Worm (Caenorhabditis elegans) whole organism, young adult: ENCODE results near the gene Y110A2AL.5.

Source experiments
- C17E4.6 ChIP-seq: fragments of 200-800 bp; sonication (Bioruptor generic); IDR thresholded peaks from 2 replicates; pipeline ENCODE4 v1.3.6; 2022; ENCODE audit warnings: missing genetic modification reagents, missing genetic modification characterization, missing compliant biosample characterization
- F10E7.11 ChIP-seq: sonication (generic microtip); optimal IDR thresholded peaks from 2 replicates; lab custom pipeline; 2017; ENCODE audit warnings: mild to moderate bottlenecking, missing genetic modification characterization, moderate library complexity, missing compliant biosample characterization
- F22D6.2 ChIP-seq: sonication (generic microtip); optimal IDR thresholded peaks from 2 replicates; lab custom pipeline; 2016; ENCODE audit warnings: mild to moderate bottlenecking, missing genetic modification characterization, missing compliant biosample characterization
- F37B4.10 ChIP-seq: fragments of 200-800 bp; sonication (Bioruptor generic); IDR thresholded peaks from 2 replicates; pipeline ENCODE4 v1.3.6; 2022; ENCODE audit warnings: missing genetic modification characterization, missing compliant biosample characterization
- F49E8.2 ChIP-seq: sonication (generic microtip); optimal IDR thresholded peaks from 3 replicates; lab custom pipeline; 2017; ENCODE audit warnings: missing genetic modification characterization, mild to moderate bottlenecking, missing compliant biosample characterization, antibody characterized with exemption, moderate library complexity; ENCODE audit not compliant: insufficient read depth
- K11D2.4 ChIP-seq: fragments of 200-800 bp; sonication (Bioruptor generic); IDR thresholded peaks from 2 replicates; pipeline ENCODE4 v1.3.6; 2022; ENCODE audit warnings: missing genetic modification reagents, missing genetic modification characterization, missing compliant biosample characterization
- T07F8.4 ChIP-seq: sonication (generic microtip); optimal IDR thresholded peaks from 2 replicates; lab custom pipeline; 2016; ENCODE audit warnings: mild to moderate bottlenecking, missing genetic modification characterization, moderate library complexity, missing compliant biosample characterization
- Y79H2A.3 ChIP-seq: fragments of 200-800 bp; sonication (Bioruptor generic); conservative IDR thresholded peaks from 2 replicates; pipeline ENCODE4 v1.3.6; 2022; ENCODE audit warnings: missing genetic modification reagents, missing genetic modification characterization, missing compliant biosample characterization
- Y95B8A.8 ChIP-seq: fragments of 200-800 bp; sonication (Bioruptor generic); IDR thresholded peaks from 2 replicates; pipeline ENCODE4 v1.3.6; 2022; ENCODE audit warnings: missing genetic modification reagents, missing genetic modification characterization, missing compliant biosample characterization
- aptf-2 ChIP-seq: fragments of 200-800 bp; sonication (Bioruptor generic); conservative IDR thresholded peaks from 2 replicates; pipeline ENCODE4 v1.3.6; 2022; ENCODE audit warnings: missing genetic modification reagents, missing genetic modification characterization, missing compliant biosample characterization
- atf-7 ChIP-seq: sonication (generic microtip); optimal IDR thresholded peaks from 2 replicates; lab custom pipeline; 2017; ENCODE audit warnings: mild to moderate bottlenecking, missing genetic modification characterization, missing compliant biosample characterization
- attf-5 ChIP-seq: fragments of 200-800 bp; sonication (Bioruptor generic); optimal IDR thresholded peaks from 2 replicates; lab custom pipeline; 2018; ENCODE audit warnings: mild to moderate bottlenecking, missing genetic modification characterization, missing compliant biosample characterization
- cebp-1 ChIP-seq, 2 experiments: fragments of 200-800 bp in 1 of 2; sonication (Bioruptor generic) in 1 of 2; sonication (generic microtip) in 1 of 2; IDR thresholded peaks in 1 of 2; optimal IDR thresholded peaks in 1 of 2; 2 replicates each; pipeline versions ENCODE4 v1.3.6 to Lab custom; 2017 to 2022; ENCODE audit warnings: missing compliant biosample characterization in 2 of 2, missing genetic modification characterization in 2 of 2, mild to moderate bottlenecking in 1 of 2, missing genetic modification reagents in 1 of 2, moderate library complexity in 1 of 2
- ceh-100 ChIP-seq: fragments of 200-800 bp; sonication (Bioruptor generic); IDR thresholded peaks from 2 replicates; pipeline ENCODE4 v1.3.6; 2022; ENCODE audit warnings: missing genetic modification reagents, missing genetic modification characterization, missing compliant biosample characterization
- ceh-27 ChIP-seq: fragments of 200-800 bp; sonication (Bioruptor generic); optimal IDR thresholded peaks from 2 replicates; lab custom pipeline; 2018; ENCODE audit warnings: mild to moderate bottlenecking, missing genetic modification characterization, moderate library complexity, missing compliant biosample characterization
- ceh-79 ChIP-seq: sonication (generic microtip); optimal IDR thresholded peaks from 2 replicates; lab custom pipeline; 2017; ENCODE audit warnings: mild to moderate bottlenecking, missing genetic modification characterization, missing compliant biosample characterization
- die-1 ChIP-seq: sonication (generic microtip); optimal IDR thresholded peaks from 2 replicates; lab custom pipeline; 2016; ENCODE audit warnings: missing genotype, mild to moderate bottlenecking, missing genetic modification characterization, missing compliant biosample characterization
- egl-18 ChIP-seq: fragments of 200-800 bp; sonication (Bioruptor generic); IDR thresholded peaks from 2 replicates; pipeline ENCODE4 v1.3.6; 2022; ENCODE audit warnings: missing genetic modification reagents, missing genetic modification characterization, missing compliant biosample characterization
- ets-4 ChIP-seq: fragments of 200-800 bp; sonication (Bioruptor generic); optimal IDR thresholded peaks from 2 replicates; lab custom pipeline; 2018; ENCODE audit warnings: mild to moderate bottlenecking, missing genetic modification characterization, missing compliant biosample characterization
- gei-17 ChIP-seq: fragments of 200-800 bp; sonication (Bioruptor generic); optimal IDR thresholded peaks from 2 replicates; lab custom pipeline; 2018; ENCODE audit warnings: mild to moderate bottlenecking, missing genetic modification characterization, missing compliant biosample characterization
- hlh-12 ChIP-seq: sonication (generic microtip); optimal IDR thresholded peaks from 2 replicates; lab custom pipeline; 2016; ENCODE audit warnings: missing genetic modification characterization, missing compliant biosample characterization
- hlh-26 ChIP-seq: fragments of 200-800 bp; sonication (Bioruptor generic); conservative IDR thresholded peaks from 2 replicates; pipeline ENCODE4 v1.3.6; 2022; ENCODE audit warnings: missing genetic modification reagents, missing genetic modification characterization, missing compliant biosample characterization
- hmg-1.2 ChIP-seq: fragments of 200-800 bp; sonication (Bioruptor generic); IDR thresholded peaks from 2 replicates; pipeline ENCODE4 v1.3.6; 2022; ENCODE audit warnings: missing genetic modification reagents, missing genetic modification characterization, missing compliant biosample characterization
- hsf-1 ChIP-seq: fragments of 200-800 bp; sonication (Bioruptor generic); IDR thresholded peaks from 2 replicates; pipeline ENCODE4 v1.3.6; 2022; ENCODE audit warnings: missing genetic modification reagents, missing genetic modification characterization, missing compliant biosample characterization
- let-607 ChIP-seq, 2 experiments: fragments of 200-800 bp in 1 of 2; sonication (Bioruptor generic) in 1 of 2; sonication (generic microtip) in 1 of 2; optimal IDR thresholded peaks; 2 replicates each; lab custom pipeline; 2016 to 2018; ENCODE audit warnings: mild to moderate bottlenecking in 2 of 2, missing compliant biosample characterization in 2 of 2, missing genetic modification characterization in 2 of 2, moderate library complexity in 2 of 2, missing genotype in 1 of 2
- lin-35 ChIP-seq, 3 experiments: fragments of 150-350 bp in 2 of 3; sonication (generic microtip) in 1 of 3; optimal IDR thresholded peaks; 2 replicates each; lab custom pipeline; 2014 to 2018; ENCODE audit warnings: missing biosample characterization in 3 of 3, missing genetic modification characterization in 3 of 3, missing genetic modification reagents in 3 of 3
- lir-1 ChIP-seq: fragments of 200-800 bp; sonication (Bioruptor generic); conservative IDR thresholded peaks from 2 replicates; pipeline ENCODE4 v1.3.6; 2022; ENCODE audit warnings: missing genetic modification reagents, missing genetic modification characterization, missing compliant biosample characterization
- lsy-27 ChIP-seq: sonication (generic microtip); optimal IDR thresholded peaks from 2 replicates; lab custom pipeline; 2017; ENCODE audit warnings: missing genetic modification characterization, mild to moderate bottlenecking, missing compliant biosample characterization, antibody characterized with exemption, missing genotype, borderline replicate concordance; ENCODE audit not compliant: insufficient read depth
- madf-6 ChIP-seq: fragments of 200-800 bp; sonication (Bioruptor generic); IDR thresholded peaks from 2 replicates; pipeline ENCODE4 v1.3.6; 2022; ENCODE audit warnings: missing genetic modification reagents, missing genetic modification characterization, missing compliant biosample characterization
- mcd-1 ChIP-seq: fragments of 200-800 bp; sonication (Bioruptor generic); IDR thresholded peaks from 2 replicates; pipeline ENCODE4 v1.3.6; 2022; ENCODE audit warnings: missing genetic modification reagents, missing genetic modification characterization, missing compliant biosample characterization
- mxl-1 ChIP-seq: sonication (generic microtip); optimal IDR thresholded peaks from 2 replicates; lab custom pipeline; 2016; ENCODE audit warnings: missing genetic modification characterization, missing compliant biosample characterization
- nfya-2 ChIP-seq: fragments of 200-800 bp; sonication (Bioruptor generic); IDR thresholded peaks from 2 replicates; pipeline ENCODE4 v1.3.6; 2022; ENCODE audit warnings: missing genetic modification reagents, missing genetic modification characterization, missing compliant biosample characterization
- nhr-179 ChIP-seq: sonication (generic microtip); optimal IDR thresholded peaks from 2 replicates; lab custom pipeline; 2016; ENCODE audit warnings: mild to moderate bottlenecking, missing genetic modification characterization, missing compliant biosample characterization
- nhr-27 ChIP-seq: fragments of 200-800 bp; sonication (Bioruptor generic); optimal IDR thresholded peaks from 2 replicates; lab custom pipeline; 2018; ENCODE audit warnings: mild to moderate bottlenecking, missing genetic modification characterization, moderate library complexity, missing compliant biosample characterization
- pha-4 ChIP-seq: fragments of 150-350 bp; sonication (generic microtip); optimal IDR thresholded peaks from 2 replicates; lab custom pipeline; 2014; ENCODE audit warnings: missing biosample characterization, missing genetic modification reagents, missing genetic modification characterization
- rcor-1 ChIP-seq: fragments of 200-800 bp; sonication (Bioruptor generic); IDR thresholded peaks from 2 replicates; pipeline ENCODE4 v1.3.6; 2022; ENCODE audit warnings: missing genetic modification reagents, missing genetic modification characterization, missing compliant biosample characterization
- rec-8 ChIP-seq, 2 experiments: sonication (generic microtip); optimal IDR thresholded peaks; 2 replicates each; lab custom pipeline; 2016; ENCODE audit warnings: mild to moderate bottlenecking in 2 of 2, missing genetic modification characterization in 2 of 2, missing genetic modification reagents in 2 of 2, missing genotype in 2 of 2, missing biosample characterization in 1 of 2, missing compliant biosample characterization in 1 of 2, moderate library complexity in 1 of 2
- rpc-1 ChIP-seq, 2 experiments: fragments of 150-350 bp in 1 of 2; sonication (generic microtip) in 1 of 2; optimal IDR thresholded peaks; 2 replicates each; lab custom pipeline; 2014 to 2018; ENCODE audit warnings: missing biosample characterization in 1 of 2, missing genetic modification characterization in 1 of 2, missing genetic modification reagents in 1 of 2, missing genotype in 1 of 2
- sea-2 ChIP-seq: fragments of 200-800 bp; sonication (Bioruptor generic); IDR thresholded peaks from 2 replicates; pipeline ENCODE4 v1.3.6; 2022; ENCODE audit warnings: missing genetic modification characterization, missing compliant biosample characterization
- snpc-1.3 ChIP-seq: sonication (generic microtip); optimal IDR thresholded peaks from 2 replicates; lab custom pipeline; 2017; ENCODE audit warnings: missing genetic modification characterization, mild to moderate bottlenecking, missing compliant biosample characterization, antibody characterized with exemption, moderate library complexity, missing genotype, missing genetic modification reagents; ENCODE audit not compliant: insufficient read depth
- tbx-9 ChIP-seq: sonication (generic microtip); optimal IDR thresholded peaks from 2 replicates; lab custom pipeline; 2016; ENCODE audit warnings: borderline replicate concordance, missing genetic modification characterization, inconsistent platforms, missing compliant biosample characterization
- unc-62 ChIP-seq: fragments of 150-350 bp; optimal IDR thresholded peaks from 2 replicates; lab custom pipeline; 2014; ENCODE audit warnings: missing biosample characterization, missing genetic modification reagents, missing genetic modification characterization
- zfh-2 ChIP-seq: fragments of 200-800 bp; sonication (Bioruptor generic); conservative IDR thresholded peaks from 2 replicates; pipeline ENCODE4 v1.3.6; 2022; ENCODE audit warnings: missing genetic modification reagents, missing genetic modification characterization, missing compliant biosample characterization
- ztf-26 ChIP-seq: sonication (generic microtip); optimal IDR thresholded peaks from 2 replicates; lab custom pipeline; 2017; ENCODE audit warnings: missing genetic modification characterization, missing compliant biosample characterization
- ztf-3 ChIP-seq: fragments of 200-800 bp; sonication (Bioruptor generic); optimal IDR thresholded peaks from 2 replicates; lab custom pipeline; 2018; ENCODE audit warnings: mild to moderate bottlenecking, missing genetic modification characterization, missing compliant biosample characterization
- ztf-6 ChIP-seq: fragments of 200-800 bp; sonication (Bioruptor generic); IDR thresholded peaks from 2 replicates; pipeline ENCODE4 v1.3.6; 2022; ENCODE audit warnings: missing genetic modification reagents, missing genetic modification characterization, missing compliant biosample characterization

The Y110A2AL.5 gene

ce11 chrII:2861385-2862099 lies 2.8 kb upstream of the Y110A2AL.5 start (continued):
- TF ChIP-seq zfh-2 (GFP tag; lab: Robert Waterston, UW): peak; percentile 61
- TF ChIP-seq rpc-1 (optimal IDR thresholded peaks at IDR 0.05; lab: Kevin White, UChicago): peak; percentile 63
- peak; percentile 78 for TF ChIP-seq rpc-1 (tag; optimal IDR thresholded peaks at IDR 0.05; lab: Kevin White, UChicago)
- TF ChIP-seq hlh-26 (GFP tag; lab: Robert Waterston, UW): no peak
- TF ChIP-seq aptf-2 (GFP tag; lab: Robert Waterston, UW): no peak
- TF ChIP-seq nfya-2 (GFP tag; lab: Robert Waterston, UW): no peak
- no peak for TF ChIP-seq lin-35 (GFP tag; optimal IDR thresholded peaks at IDR 0.05; lab: Kevin White, UChicago)
- TF ChIP-seq Y79H2A.3 (GFP tag; lab: Robert Waterston, UW): no peak
- TF ChIP-seq ztf-26 (tag; lab: Kevin White, UChicago): no peak
- TF ChIP-seq madf-6 (GFP tag; lab: Robert Waterston, UW): peak; percentile 59; the same call in 1 of the 2 replicates
- TF ChIP-seq nhr-27 (tag; lab: Kevin White, UChicago): no peak
- TF ChIP-seq hlh-12 (tag; lab: Kevin White, UChicago): no peak
- no peak for TF ChIP-seq sea-2 (GFP tag; lab: Robert Waterston, UW)
- TF ChIP-seq lir-1 (GFP tag; lab: Robert Waterston, UW): no peak
- no peak for TF ChIP-seq F22D6.2 (tag; lab: Kevin White, UChicago)
- TF ChIP-seq F37B4.10 (GFP tag; lab: Robert Waterston, UW): no peak
- TF ChIP-seq snpc-1.3 (tag; lab: Kevin White, UChicago): peak; percentile 30
- TF ChIP-seq pha-4 (tag; lab: Kevin White, UChicago): no peak
- TF ChIP-seq F10E7.11 (tag; lab: Kevin White, UChicago): no peak
- no peak for TF ChIP-seq T07F8.4
- no peak for TF ChIP-seq gei-17 (GFP tag; lab: Kevin White, UChicago)
- peak; percentile 26; the same call in 1 of the 2 replicates for TF ChIP-seq Y95B8A.8 (GFP tag; lab: Robert Waterston, UW)
- no peak for TF ChIP-seq ets-4 (GFP tag; lab: Kevin White, UChicago)
- peak; percentile 26 for TF ChIP-seq ztf-3
- TF ChIP-seq nhr-179: no peak
- no peak for TF ChIP-seq cebp-1 (GFP tag; IDR thresholded peaks at IDR 0.05; lab: Robert Waterston, UW)
- TF ChIP-seq cebp-1 (tag; optimal IDR thresholded peaks at IDR 0.05; lab: Kevin White, UChicago): peak; percentile 40
- peak; percentile 39; the same call in 1 of the 2 replicates for TF ChIP-seq rcor-1 (GFP tag; lab: Robert Waterston, UW)
- no peak for TF ChIP-seq ceh-27 (GFP tag; lab: Kevin White, UChicago)
- no peak for TF ChIP-seq tbx-9 (tag; lab: Kevin White, UChicago)
- TF ChIP-seq mcd-1: peak; percentile 57
- no peak for TF ChIP-seq hsf-1 (GFP tag; lab: Robert Waterston, UW)
- TF ChIP-seq let-607 (tag; optimal IDR thresholded peaks at IDR 0.05; lab: Kevin White, UChicago): peak in 1 of 2 experiments; percentile 11
- TF ChIP-seq F49E8.2 (tag; lab: Kevin White, UChicago): peak; percentile 15
- no peak for TF ChIP-seq ceh-100 (GFP tag; lab: Robert Waterston, UW)
- TF ChIP-seq rec-8 (tag; optimal IDR thresholded peaks at IDR 0.05; lab: Kevin White, UChicago): no peak
- TF ChIP-seq K11D2.4 (GFP tag; lab: Robert Waterston, UW): no peak
- TF ChIP-seq lsy-27 (tag; lab: Kevin White, UChicago): no peak
- no peak for TF ChIP-seq mxl-1
- no peak for TF ChIP-seq ceh-79 (tag; lab: Kevin White, UChicago)
- TF ChIP-seq attf-5 (GFP tag; lab: Kevin White, UChicago): no peak
- no peak for TF ChIP-seq ztf-6
- no peak for TF ChIP-seq atf-7
- no peak for TF ChIP-seq unc-62 (GFP tag; lab: Kevin White, UChicago)
- no peak for TF ChIP-seq C17E4.6 (GFP tag; lab: Robert Waterston, UW)
- TF ChIP-seq hmg-1.2 (GFP tag; lab: Robert Waterston, UW): peak; percentile 66
- no peak for TF ChIP-seq egl-18 (GFP tag; lab: Robert Waterston, UW)
- TF ChIP-seq die-1 (tag; lab: Kevin White, UChicago): peak; percentile 73
